Fruit fly (Drosophila melanogaster): ENCODE measurements around the gene CG31296.
A peak's percentile ranks its signal among the peaks of the same experiment; 100 is the strongest.

Gene CG31296

dm6 chr3R:15566340-15566739, 35.1 kb upstream of the CG31296 start:
- no peak for TF ChIP-seq klu (GFP tag; IDR thresholded peaks at IDR 0.05)
- no peak for TF ChIP-seq pho (GFP tag; optimal IDR thresholded peaks at IDR 0.05)
- TF ChIP-seq NC2β (GFP tag; optimal IDR thresholded peaks at IDR 0.05), result no peak
- TF ChIP-seq cas (GFP tag; IDR thresholded peaks at IDR 0.05), result no peak
- no peak for TF ChIP-seq Elba2 (GFP tag; optimal IDR thresholded peaks at IDR 0.05)
- no peak for TF ChIP-seq CHES-1-like (GFP tag; optimal IDR thresholded peaks at IDR 0.05)
- no peak for TF ChIP-seq CG16779 (GFP tag; IDR thresholded peaks at IDR 0.05)
- no peak for TF ChIP-seq zen (tag; optimal IDR thresholded peaks at IDR 0.05)
- no peak for TF ChIP-seq crc (GFP tag; optimal IDR thresholded peaks at IDR 0.05)
- no peak for TF ChIP-seq CG17359 (tag; optimal IDR thresholded peaks at IDR 0.05)
- no peak for TF ChIP-seq insv (GFP tag; optimal IDR thresholded peaks at IDR 0.05)
- peak; percentile 57 for TF ChIP-seq sens (GFP tag)
- TF ChIP-seq lbe (GFP tag; optimal IDR thresholded peaks at IDR 0.05), result peak; percentile 14
- TF ChIP-seq Drgx (GFP tag; IDR thresholded peaks at IDR 0.05), result peak; percentile 52; the same call in 1 of the 2 replicates
- no peak for TF ChIP-seq unc-4 (GFP tag; IDR thresholded peaks at IDR 0.05; ENCODE audit: partially characterized antibody)

dm6 chr3R:15557308-15557707, 26.0 kb upstream of the CG31296 start:
- no peak for TF ChIP-seq CG4360 (GFP tag; IDR thresholded peaks at IDR 0.05)
- no peak for TF ChIP-seq CG12659 (GFP tag; optimal IDR thresholded peaks at IDR 0.05)
- no peak for TF ChIP-seq Nf-YB (GFP tag; optimal IDR thresholded peaks at IDR 0.05)
- no peak for TF ChIP-seq Dref (GFP tag; IDR thresholded peaks at IDR 0.05)
- TF ChIP-seq CG34376 (GFP tag; optimal IDR thresholded peaks at IDR 0.05), result no peak
- no peak for TF ChIP-seq CG8359 (GFP tag; optimal IDR thresholded peaks at IDR 0.05; ENCODE audit: borderline replicate concordance)
- TF ChIP-seq Doc3 (GFP tag; IDR thresholded peaks at IDR 0.05; ENCODE audit: partially characterized antibody), result no peak
- TF ChIP-seq CG10267 (tag; optimal IDR thresholded peaks at IDR 0.05), result no peak
- TF ChIP-seq slbo (GFP tag; IDR thresholded peaks at IDR 0.05), result no peak
- no peak for TF ChIP-seq lov (optimal IDR thresholded peaks at IDR 0.05)
- TF ChIP-seq lov (GFP tag; IDR thresholded peaks at IDR 0.05), result no peak
- TF ChIP-seq ERR (GFP tag; optimal IDR thresholded peaks at IDR 0.05), result no peak
- no peak for TF ChIP-seq Gug (GFP tag; IDR thresholded peaks at IDR 0.05)
- no peak for TF ChIP-seq Lhr (GFP tag; optimal IDR thresholded peaks at IDR 0.05)
- no peak for TF ChIP-seq CG7928 (GFP tag; optimal IDR thresholded peaks at IDR 0.05)

DNA sequence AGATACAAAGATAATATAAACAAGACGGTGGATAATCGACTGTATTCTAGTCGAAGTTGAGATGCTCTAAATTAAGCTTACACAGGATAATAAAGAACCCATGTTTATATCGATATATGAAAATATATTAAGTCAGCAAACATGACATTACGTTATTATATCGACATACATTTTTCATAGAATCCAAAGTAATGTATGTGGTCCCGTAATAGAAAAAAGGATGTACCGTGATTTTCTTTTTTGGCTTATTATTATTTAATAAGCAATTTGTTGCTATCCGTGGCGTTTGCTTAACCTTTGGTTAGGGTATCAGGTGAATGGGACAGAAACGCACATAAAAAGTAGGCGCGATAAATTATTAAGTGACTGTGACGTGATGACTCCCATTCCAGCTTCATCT, 25.3 kb upstream of the CG31296 start:
- TF ChIP-seq sens (GFP tag) (peak; percentile 32), CG2120 (GFP tag; optimal IDR thresholded peaks at IDR 0.05) (peak; percentile 37), D19A (tag; optimal IDR thresholded peaks at IDR 0.05) (peak; percentile 46), HLH54F (GFP tag; optimal IDR thresholded peaks at IDR 0.05) (no peak), gfzf (GFP tag; optimal IDR thresholded peaks at IDR 0.05) (no peak)

dm6 chr3R:15554733-15555132, 23.5 kb upstream of the CG31296 start:
- no peak for TF ChIP-seq ERR (GFP tag; optimal IDR thresholded peaks at IDR 0.05)
- no peak for TF ChIP-seq ro (GFP tag; IDR thresholded peaks at IDR 0.05)
- TF ChIP-seq zfh1 (GFP tag; IDR thresholded peaks at IDR 0.05), result no peak
- no peak for TF ChIP-seq Dfd (GFP tag; optimal IDR thresholded peaks at IDR 0.05)
- no peak for TF ChIP-seq ato (GFP tag; IDR thresholded peaks at IDR 0.05; ENCODE audit: partially characterized antibody)
- no peak for TF ChIP-seq rib (GFP tag; IDR thresholded peaks at IDR 0.05)
- TF ChIP-seq Camta (GFP tag; optimal IDR thresholded peaks at IDR 0.05), result no peak
